Fruit fly (Drosophila melanogaster) whole organism, wandering third instar larva: ENCODE data around the gene CG11247.

Experiments
- Myc ChIP-seq: fragments of >200 bp; optimal IDR thresholded peaks from 2 replicates; lab custom pipeline; 2017
- OdsH ChIP-seq: fragments of 200-800 bp; sonication (Bioruptor generic); optimal IDR thresholded peaks from 2 replicates; lab custom pipeline; 2016; ENCODE audit warnings: missing biosample characterization, mild to moderate bottlenecking, missing genetic modification characterization

DNA sequence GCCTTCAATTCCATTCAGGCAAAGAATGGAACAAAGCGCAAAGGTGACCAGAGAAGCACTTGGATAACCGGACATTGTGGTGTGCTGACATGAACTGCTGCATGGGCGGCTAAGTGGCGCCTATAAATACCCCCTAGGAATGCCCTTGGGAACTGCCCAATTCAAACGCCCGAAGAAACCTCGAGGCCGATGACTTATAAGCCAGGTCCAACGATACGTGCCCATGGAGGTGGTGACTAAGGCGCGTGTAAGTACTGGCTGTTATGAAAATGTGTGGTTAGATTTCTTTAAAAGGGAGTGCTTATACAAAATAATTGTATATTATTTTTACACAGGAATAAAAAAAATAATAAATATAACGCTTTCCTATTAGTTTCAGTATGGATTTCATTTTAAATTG is 1.7 kb upstream of the CG11247 start, which contains the start of gene CG14570:
- TF ChIP-seq OdsH (GFP tag; lab: Kevin White, UChicago) (no peak), Myc (no peak)
